Worm (Caenorhabditis elegans): ENCODE measurements around the gene dph-7.

dph-7 gene

DNA sequence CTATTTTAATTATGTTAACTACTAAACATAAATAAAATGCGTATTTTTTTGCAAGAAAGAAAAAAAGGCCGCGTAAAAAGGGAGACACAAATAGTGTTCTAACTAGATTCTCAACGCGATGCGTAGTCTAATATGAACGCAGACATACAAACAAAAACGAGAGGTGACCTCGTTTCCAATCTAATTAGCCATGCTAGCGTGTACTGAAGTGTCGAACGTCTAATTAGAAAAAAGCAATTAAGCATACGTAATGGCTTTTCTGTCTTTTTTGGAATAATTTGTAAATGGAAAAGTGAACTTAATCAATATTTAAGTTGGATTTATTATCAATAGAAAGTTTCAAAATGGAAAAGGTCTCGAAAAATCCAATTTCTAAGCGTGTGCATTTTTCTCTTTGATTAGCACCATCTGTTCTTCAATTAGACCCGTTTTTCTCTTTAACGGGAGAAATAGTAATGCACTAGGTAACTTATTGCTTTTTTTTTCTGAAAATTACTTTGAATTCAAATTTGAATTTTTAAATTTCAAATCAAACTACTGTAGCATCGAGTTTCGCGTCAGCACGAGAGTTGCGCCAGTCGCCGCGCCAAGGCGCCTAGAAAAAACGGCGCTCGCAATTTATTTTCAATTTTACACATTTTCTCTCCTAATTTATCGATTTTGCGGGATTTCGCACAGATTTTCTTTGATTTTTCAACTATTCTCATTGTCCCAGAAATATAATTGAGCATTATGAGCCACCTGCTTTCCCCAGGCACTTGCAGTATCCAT, 25.8 kb downstream of the dph-7 start (continued):
- no peak for TF ChIP-seq vab-15 (tag; optimal IDR thresholded peaks at IDR 0.05)
- TF ChIP-seq unc-130 (tag; optimal IDR thresholded peaks at IDR 0.05): no peak
- no peak for TF ChIP-seq jun-1 (tag; optimal IDR thresholded peaks at IDR 0.05)
- TF ChIP-seq hpl-2 (GFP tag; optimal IDR thresholded peaks at IDR 0.05): no peak
- TF ChIP-seq elt-2 (tag; optimal IDR thresholded peaks at IDR 0.05): no peak
- no peak for TF ChIP-seq fkh-4 (tag; optimal IDR thresholded peaks at IDR 0.05; ENCODE audit: borderline replicate concordance)
- TF ChIP-seq egl-13 (tag; optimal IDR thresholded peaks at IDR 0.05): no peak
- no peak for TF ChIP-seq ets-5 (GFP tag; IDR thresholded peaks at IDR 0.05)
- no peak for TF ChIP-seq sup-37 (GFP tag; optimal IDR thresholded peaks at IDR 0.05)
- no peak for TF ChIP-seq grh-1 (GFP tag; IDR thresholded peaks at IDR 0.05)
- TF ChIP-seq nhr-237 (tag; optimal IDR thresholded peaks at IDR 0.05): no peak
- no peak for TF ChIP-seq alr-1 (tag; optimal IDR thresholded peaks at IDR 0.05; ENCODE audit: borderline replicate concordance)
- TF ChIP-seq nhr-20 (tag; optimal IDR thresholded peaks at IDR 0.05): peak; percentile 20
- TF ChIP-seq rnt-1 (tag; optimal IDR thresholded peaks at IDR 0.05): peak; percentile 24
- no peak for TF ChIP-seq ztf-4 (tag; optimal IDR thresholded peaks at IDR 0.05)
- TF ChIP-seq aly-2 (tag; optimal IDR thresholded peaks at IDR 0.05): no peak

DNA sequence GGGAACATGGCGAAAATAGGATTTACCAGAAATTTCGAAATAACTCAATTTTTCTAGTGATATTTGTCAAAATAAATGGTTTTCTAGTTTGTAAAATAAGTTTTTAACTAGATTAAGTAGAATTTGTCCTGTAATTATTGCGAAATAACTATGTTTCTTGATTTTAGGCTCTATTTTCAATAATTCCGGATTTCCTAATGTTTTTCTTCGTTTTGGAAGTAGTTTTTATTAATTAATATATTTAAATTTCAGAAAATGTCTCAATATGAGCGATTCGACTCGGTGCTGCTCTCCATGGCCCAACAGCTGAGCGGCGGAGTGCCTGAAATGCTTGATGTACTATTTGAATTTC, 26.3 kb downstream of the dph-7 start, which contains the start of gene nud-1:
Gene nud-1, plus strand, starts transcription at position 253 of the 352 bp plus-strand sequence.
- TF ChIP-seq zag-1 (tag; optimal IDR thresholded peaks at IDR 0.05) (no peak), nhr-77 (tag; optimal IDR thresholded peaks at IDR 0.05) (no peak), dpl-1 (GFP tag; optimal IDR thresholded peaks at IDR 0.05) (no peak), hlh-17 (GFP tag; optimal IDR thresholded peaks at IDR 0.05; ENCODE audit: borderline replicate concordance) (no peak), dsc-1 (tag; optimal IDR thresholded peaks at IDR 0.05) (no peak), unc-98 (GFP tag; IDR thresholded peaks at IDR 0.05) (no peak), C34B4.2 (tag; optimal IDR thresholded peaks at IDR 0.05) (no peak)

DNA sequence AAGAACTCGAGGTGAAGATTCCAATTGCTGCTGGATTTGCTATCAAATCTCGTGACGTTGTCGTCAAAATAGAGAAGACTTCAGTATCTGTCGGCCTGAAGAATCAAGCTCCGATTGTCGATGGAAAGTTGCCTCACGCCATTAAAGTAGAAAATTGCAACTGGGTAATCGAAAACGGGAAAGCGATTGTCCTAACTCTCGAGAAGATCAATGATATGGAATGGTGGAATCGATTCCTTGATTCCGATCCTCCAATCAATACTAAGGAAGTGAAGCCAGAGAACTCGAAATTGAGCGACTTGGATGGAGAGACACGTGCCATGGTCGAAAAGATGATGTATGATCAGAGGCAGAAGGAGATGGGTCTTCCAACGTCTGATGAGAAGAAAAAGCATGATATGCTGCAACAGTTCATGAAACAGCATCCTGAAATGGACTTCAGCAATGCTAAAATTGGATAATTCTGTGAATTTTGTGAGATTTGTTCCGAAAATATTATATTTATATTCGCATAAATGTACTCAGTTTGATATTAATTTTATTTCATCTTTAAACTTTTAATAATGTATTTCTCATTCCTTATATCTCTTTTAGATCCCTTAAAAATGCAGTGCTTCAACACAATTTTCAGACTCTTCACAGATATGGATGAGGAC, 27.3 kb downstream of the dph-7 start, which contains the start of gene dro-1:
Gene dro-1, plus strand, starts transcription at position 606 of the 656 bp plus-strand sequence.
- TF ChIP-seq lin-13 (GFP tag; optimal IDR thresholded peaks at IDR 0.05) (no peak), unc-130 (tag; optimal IDR thresholded peaks at IDR 0.05) (no peak), lin-15B (tag; optimal IDR thresholded peaks at IDR 0.05) (no peak), ceh-90 (tag; optimal IDR thresholded peaks at IDR 0.05) (no peak), zag-1 (tag; optimal IDR thresholded peaks at IDR 0.05) (no peak), mdl-1 (tag; optimal IDR thresholded peaks at IDR 0.05) (no peak), dsc-1 (tag; optimal IDR thresholded peaks at IDR 0.05) (no peak), nhr-76 (tag; optimal IDR thresholded peaks at IDR 0.05) (no peak), lsy-2 (tag; optimal IDR thresholded peaks at IDR 0.05) (no peak), efl-3 (GFP tag; optimal IDR thresholded peaks at IDR 0.05) (no peak), C16A3.4 (tag; optimal IDR thresholded peaks at IDR 0.05) (no peak), nhr-11 (tag; optimal IDR thresholded peaks at IDR 0.05) (no peak), nhr-12 (tag; optimal IDR thresholded peaks at IDR 0.05) (no peak), efl-1 (optimal IDR thresholded peaks at IDR 0.05) (no peak), efl-1 (GFP tag; optimal IDR thresholded peaks at IDR 0.05 in 1 of 2) (no peak), nhr-85 (tag) (no peak)

DNA sequence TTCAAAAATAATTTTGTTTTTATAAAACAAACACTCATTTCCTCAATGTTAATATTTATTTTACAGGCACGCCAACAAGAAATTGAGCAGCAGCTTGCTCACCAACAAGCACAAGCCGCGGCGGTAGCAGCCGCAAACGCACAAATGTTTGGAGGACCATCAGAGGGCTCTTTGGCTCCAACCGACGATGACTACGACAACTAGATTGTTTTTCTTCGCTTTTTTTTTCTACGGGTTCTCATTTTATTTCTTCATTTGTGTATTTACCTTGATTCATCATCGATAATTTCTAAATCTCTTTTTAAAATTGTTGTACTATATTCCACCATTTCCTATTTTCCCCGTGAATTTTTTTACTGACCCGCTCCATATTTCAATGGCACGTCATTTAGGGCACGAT, 28.2 kb downstream of the dph-7 start, which contains the start of gene ife-1:
Gene ife-1, plus strand, starts transcription at position 301 of the 400 bp plus-strand sequence.
- no peak for TF ChIP-seq nhr-47 (tag; optimal IDR thresholded peaks at IDR 0.05)
- no peak for TF ChIP-seq mdl-1 (tag; optimal IDR thresholded peaks at IDR 0.05)
- TF ChIP-seq dpl-1 (GFP tag; optimal IDR thresholded peaks at IDR 0.05): no peak
- no peak for TF ChIP-seq zip-4 (GFP tag; optimal IDR thresholded peaks at IDR 0.05)
- TF ChIP-seq F16B12.6 (tag; optimal IDR thresholded peaks at IDR 0.05): no peak
- TF ChIP-seq pqm-1 (tag; optimal IDR thresholded peaks at IDR 0.05): no peak
- TF ChIP-seq Y116A8C.19 (tag; optimal IDR thresholded peaks at IDR 0.05; ENCODE audit: borderline replicate concordance): no peak
- no peak for TF ChIP-seq aly-2 (tag; optimal IDR thresholded peaks at IDR 0.05)
- TF ChIP-seq nhr-71 (tag; optimal IDR thresholded peaks at IDR 0.05): no peak
- TF ChIP-seq nhr-77 (tag; optimal IDR thresholded peaks at IDR 0.05): no peak
- no peak for TF ChIP-seq lin-14 (GFP tag; optimal IDR thresholded peaks at IDR 0.05)
- TF ChIP-seq ztf-4 (tag; optimal IDR thresholded peaks at IDR 0.05): no peak
- TF ChIP-seq ceh-8 (GFP tag; optimal IDR thresholded peaks at IDR 0.05): no peak
- TF ChIP-seq sox-4 (tag; optimal IDR thresholded peaks at IDR 0.05): no peak
- no peak for TF ChIP-seq nhr-90 (tag; optimal IDR thresholded peaks at IDR 0.05; ENCODE audit: poor library complexity)
- no peak for TF ChIP-seq efl-3 (GFP tag; optimal IDR thresholded peaks at IDR 0.05)
- TF ChIP-seq nhr-19 (GFP tag; conservative IDR thresholded peaks at IDR 0.05): no peak

All from whole organism, L1 larva.